Worm (Caenorhabditis elegans): ENCODE data around the gene C14C10.5.

The C14C10.5 gene

ce11 chrV:12599510-12600242, at the start of gene C14C10.5:
C14C10.5 (plus strand) TSS chrV:12600192.
- TF ChIP-seq unc-62 (GFP tag; optimal IDR thresholded peaks at IDR 0.05), result no peak

ce11 chrV:12550755-12551154, 49.2 kb upstream of the C14C10.5 start:
- no peak for TF ChIP-seq unc-62 (GFP tag; optimal IDR thresholded peaks at IDR 0.05)

ce11 chrV:12551638-12552478, 48.1 kb upstream of the C14C10.5 start:
- TF ChIP-seq unc-62 (GFP tag; optimal IDR thresholded peaks at IDR 0.05), result no peak

- TF ChIP-seq unc-62 (GFP tag; optimal IDR thresholded peaks at IDR 0.05), result no peak
Observed at ce11 chrV:12552671-12553212, 47.2 kb upstream of the C14C10.5 start, which contains the start of gene F45D3.4. F45D3.4 (minus strand) TSS chrV:12553191.

- no peak for TF ChIP-seq unc-62 (GFP tag; optimal IDR thresholded peaks at IDR 0.05)
Observed at ce11 chrV:12553286-12553725, 46.7 kb upstream of the C14C10.5 start.

- TF ChIP-seq unc-62 (GFP tag; optimal IDR thresholded peaks at IDR 0.05), result no peak
Observed at ce11 chrV:12554172-12555031, 45.6 kb upstream of the C14C10.5 start.

- TF ChIP-seq unc-62 (GFP tag; optimal IDR thresholded peaks at IDR 0.05), result no peak
Observed at ce11 chrV:12555872-12556271, 44.1 kb upstream of the C14C10.5 start.

ce11 chrV:12556904-12557303, 43.1 kb upstream of the C14C10.5 start:
- no peak for TF ChIP-seq unc-62 (GFP tag; optimal IDR thresholded peaks at IDR 0.05)

- no peak for TF ChIP-seq unc-62 (GFP tag; optimal IDR thresholded peaks at IDR 0.05)
Observed at ce11 chrV:12560328-12560782, 39.6 kb upstream of the C14C10.5 start, which contains the start of gene sel-1. sel-1 (plus strand) TSS chrV:12560732.

- TF ChIP-seq unc-62 (GFP tag; optimal IDR thresholded peaks at IDR 0.05), result no peak
Observed at ce11 chrV:12563187-12563586, 36.8 kb upstream of the C14C10.5 start, which contains the start of gene mrps-5. mrps-5 (plus strand) TSS chrV:12563487.

ce11 chrV:12564902-12565301, 35.1 kb upstream of the C14C10.5 start:
- TF ChIP-seq unc-62 (GFP tag; optimal IDR thresholded peaks at IDR 0.05), result no peak

- TF ChIP-seq unc-62 (GFP tag; optimal IDR thresholded peaks at IDR 0.05), result no peak
Observed at ce11 chrV:12567312-12567711, 32.7 kb upstream of the C14C10.5 start.

ce11 chrV:12567850-12568249, 32.1 kb upstream of the C14C10.5 start, which contains the start of gene E02A10.4:
E02A10.4 (minus strand) TSS chrV:12567950.
- TF ChIP-seq unc-62 (GFP tag; optimal IDR thresholded peaks at IDR 0.05), result no peak

- no peak for TF ChIP-seq unc-62 (GFP tag; optimal IDR thresholded peaks at IDR 0.05)
Observed at ce11 chrV:12570271-12570670, 29.7 kb upstream of the C14C10.5 start.

ce11 chrV:12575846-12576245, 24.1 kb upstream of the C14C10.5 start:
- no peak for TF ChIP-seq unc-62 (GFP tag; optimal IDR thresholded peaks at IDR 0.05)
